Fruit fly (Drosophila melanogaster): ENCODE data around the gene dao.

Gene dao

dm6 chr2L:15248163-15249005, at the start of gene dao:
dao (plus strand) TSS chr2L:15248879.
- peak; percentile 61 for TF ChIP-seq ovo (GFP tag; optimal IDR thresholded peaks at IDR 0.05)
- TF ChIP-seq CG12768 (GFP tag; optimal IDR thresholded peaks at IDR 0.05): no peak
- peak; percentile 59 for TF ChIP-seq CG5204 (GFP tag; optimal IDR thresholded peaks at IDR 0.05)
- TF ChIP-seq CG7101 (tag; optimal IDR thresholded peaks at IDR 0.05): no peak
- no peak for TF ChIP-seq kay (GFP tag; ENCODE audit: borderline replicate concordance)
- TF ChIP-seq bab1 (GFP tag; optimal IDR thresholded peaks at IDR 0.05): no peak
- TF ChIP-seq CG7045 (GFP tag; optimal IDR thresholded peaks at IDR 0.05): peak; percentile 12
- peak; percentile 73 for TF ChIP-seq pad (GFP tag; optimal IDR thresholded peaks at IDR 0.05)
- no peak for TF ChIP-seq CG11617 (GFP tag; optimal IDR thresholded peaks at IDR 0.05)
- no peak for TF ChIP-seq Hr96 (GFP tag; optimal IDR thresholded peaks at IDR 0.05)
- peak; percentile 19 for TF ChIP-seq toe (GFP tag; optimal IDR thresholded peaks at IDR 0.05)
- no peak for TF ChIP-seq Mnt (GFP tag; optimal IDR thresholded peaks at IDR 0.05)
- TF ChIP-seq cic (GFP tag; optimal IDR thresholded peaks at IDR 0.05): no peak

dm6 chr2L:15200409-15200808, 48.3 kb upstream of the dao start, which contains the start of gene CG4168:
CG4168 (minus strand) TSS chr2L:15200459.
- TF ChIP-seq CG11617 (GFP tag; optimal IDR thresholded peaks at IDR 0.05) (no peak), bab1 (GFP tag; optimal IDR thresholded peaks at IDR 0.05) (no peak), CG33017 (tag; optimal IDR thresholded peaks at IDR 0.05) (no peak), kay (GFP tag; ENCODE audit: borderline replicate concordance) (no peak), cnc (optimal IDR thresholded peaks at IDR 0.05) (no peak), Clk (GFP tag; optimal IDR thresholded peaks at IDR 0.05) (no peak), Mnt (GFP tag; optimal IDR thresholded peaks at IDR 0.05) (no peak), cic (GFP tag; optimal IDR thresholded peaks at IDR 0.05) (no peak), ovo (GFP tag; optimal IDR thresholded peaks at IDR 0.05) (no peak), pad (GFP tag; optimal IDR thresholded peaks at IDR 0.05) (no peak), CG7101 (tag; optimal IDR thresholded peaks at IDR 0.05) (no peak), Hr96 (GFP tag; optimal IDR thresholded peaks at IDR 0.05) (no peak), CG7045 (GFP tag; optimal IDR thresholded peaks at IDR 0.05) (no peak), Crg-1 (GFP tag; optimal IDR thresholded peaks at IDR 0.05) (no peak), toe (GFP tag; optimal IDR thresholded peaks at IDR 0.05) (no peak)

- TF ChIP-seq ovo (GFP tag; optimal IDR thresholded peaks at IDR 0.05): no peak
- TF ChIP-seq CG1620 (GFP tag; optimal IDR thresholded peaks at IDR 0.05): no peak
- no peak for TF ChIP-seq Crg-1 (GFP tag; optimal IDR thresholded peaks at IDR 0.05)
Observed at dm6 chr2L:15201992-15202391, 46.7 kb upstream of the dao start, which contains the start of gene Sfp35C. Sfp35C (minus strand) TSS chr2L:15202092.

dm6 chr2L:15211489-15211888, 37.2 kb upstream of the dao start:
- no peak for TF ChIP-seq CG11617 (GFP tag; optimal IDR thresholded peaks at IDR 0.05)
- TF ChIP-seq Mnt (GFP tag; optimal IDR thresholded peaks at IDR 0.05): no peak
- TF ChIP-seq kay (GFP tag; ENCODE audit: borderline replicate concordance): no peak
- no peak for TF ChIP-seq Hr96 (GFP tag; optimal IDR thresholded peaks at IDR 0.05)
- no peak for TF ChIP-seq tj (GFP tag; optimal IDR thresholded peaks at IDR 0.05)
- TF ChIP-seq pad (GFP tag; optimal IDR thresholded peaks at IDR 0.05): no peak
- no peak for TF ChIP-seq bab1 (GFP tag; optimal IDR thresholded peaks at IDR 0.05)
- TF ChIP-seq cnc (optimal IDR thresholded peaks at IDR 0.05): no peak
- no peak for TF ChIP-seq cic (GFP tag; optimal IDR thresholded peaks at IDR 0.05)
- TF ChIP-seq ovo (GFP tag; optimal IDR thresholded peaks at IDR 0.05): no peak
- TF ChIP-seq CG14711 (tag; optimal IDR thresholded peaks at IDR 0.05): no peak
- no peak for TF ChIP-seq CG12768 (GFP tag; optimal IDR thresholded peaks at IDR 0.05)
- TF ChIP-seq Clk (GFP tag; optimal IDR thresholded peaks at IDR 0.05): no peak
- TF ChIP-seq CG5204 (GFP tag; optimal IDR thresholded peaks at IDR 0.05): no peak
- no peak for TF ChIP-seq CG7101 (tag; optimal IDR thresholded peaks at IDR 0.05)
- no peak for TF ChIP-seq CG33017 (tag; optimal IDR thresholded peaks at IDR 0.05)
- TF ChIP-seq CG7045 (GFP tag; optimal IDR thresholded peaks at IDR 0.05): no peak

- TF ChIP-seq cnc (optimal IDR thresholded peaks at IDR 0.05) (no peak), Mnt (GFP tag; optimal IDR thresholded peaks at IDR 0.05) (no peak), ovo (GFP tag; optimal IDR thresholded peaks at IDR 0.05) (no peak), pad (GFP tag; optimal IDR thresholded peaks at IDR 0.05) (no peak), CG12768 (GFP tag; optimal IDR thresholded peaks at IDR 0.05) (no peak), CG5204 (GFP tag; optimal IDR thresholded peaks at IDR 0.05) (no peak), Hr96 (GFP tag; optimal IDR thresholded peaks at IDR 0.05) (no peak), CG11617 (GFP tag; optimal IDR thresholded peaks at IDR 0.05) (no peak), Crg-1 (GFP tag; optimal IDR thresholded peaks at IDR 0.05) (no peak), CG14711 (tag; optimal IDR thresholded peaks at IDR 0.05) (no peak), CG7101 (tag; optimal IDR thresholded peaks at IDR 0.05) (no peak), cic (GFP tag; optimal IDR thresholded peaks at IDR 0.05) (no peak), tj (GFP tag; optimal IDR thresholded peaks at IDR 0.05) (no peak)
Observed at dm6 chr2L:15214922-15215321, 33.8 kb upstream of the dao start, which contains the start of gene CG43230. CG43230 (plus strand) TSS chr2L:15215222.

- no peak for TF ChIP-seq toe (GFP tag; optimal IDR thresholded peaks at IDR 0.05)
- no peak for TF ChIP-seq pad (GFP tag; optimal IDR thresholded peaks at IDR 0.05)
- no peak for TF ChIP-seq CG11617 (GFP tag; optimal IDR thresholded peaks at IDR 0.05)
- TF ChIP-seq Crg-1 (GFP tag; optimal IDR thresholded peaks at IDR 0.05): no peak
- TF ChIP-seq CG7101 (tag; optimal IDR thresholded peaks at IDR 0.05): no peak
- TF ChIP-seq CG5204 (GFP tag; optimal IDR thresholded peaks at IDR 0.05): no peak
- TF ChIP-seq CG14711 (tag; optimal IDR thresholded peaks at IDR 0.05): no peak
- TF ChIP-seq tj (GFP tag; optimal IDR thresholded peaks at IDR 0.05): no peak
- no peak for TF ChIP-seq Hr96 (GFP tag; optimal IDR thresholded peaks at IDR 0.05)
- no peak for TF ChIP-seq kay (GFP tag; ENCODE audit: borderline replicate concordance)
- TF ChIP-seq CG7045 (GFP tag; optimal IDR thresholded peaks at IDR 0.05): no peak
Observed at dm6 chr2L:15243413-15243812, 5.3 kb upstream of the dao start.

Measured in whole organism, adult.